Worm (Caenorhabditis elegans): Measurements from ENCODE around the gene Y62H9A.14.

The Y62H9A.14 gene

ce11 chrX:11872210-11872609 is 48.8 kb upstream of the Y62H9A.14 start (continued):
- no peak for TF ChIP-seq ceh-20 (GFP tag; IDR thresholded peaks at IDR 0.05)
- no peak for TF ChIP-seq ztf-11 (tag; optimal IDR thresholded peaks at IDR 0.05)
- TF ChIP-seq nhr-111 (GFP tag; optimal IDR thresholded peaks at IDR 0.05) = peak; percentile 27
- no peak for TF ChIP-seq nhr-77 (tag; optimal IDR thresholded peaks at IDR 0.05)
- 0 out of 2 replicates have a peak, but pooled peaks have one; percentile 44 for TF ChIP-seq dmd-9 (GFP tag; IDR thresholded peaks at IDR 0.05)
- peak; percentile 71; the same call in 1 of the 2 replicates for TF ChIP-seq mdt-29 (GFP tag; IDR thresholded peaks at IDR 0.05)
- no peak for TF ChIP-seq zfp-2 (tag; optimal IDR thresholded peaks at IDR 0.05)
- peak; percentile 56 for TF ChIP-seq dmd-6 (GFP tag; IDR thresholded peaks at IDR 0.05)
- TF ChIP-seq fkh-10 (GFP tag; optimal IDR thresholded peaks at IDR 0.05) = no peak
- TF ChIP-seq nhr-42 (GFP tag; IDR thresholded peaks at IDR 0.05) = peak; percentile 84
- TF ChIP-seq ZK546.5 (tag; optimal IDR thresholded peaks at IDR 0.05) = no peak
- TF ChIP-seq nhr-6 (tag; optimal IDR thresholded peaks at IDR 0.05) = no peak
- no peak for TF ChIP-seq jun-1 (tag; optimal IDR thresholded peaks at IDR 0.05)
- peak; percentile 19 for TF ChIP-seq hlh-11 (tag; optimal IDR thresholded peaks at IDR 0.05)
- no peak for TF ChIP-seq F49E8.2 (tag; optimal IDR thresholded peaks at IDR 0.05; ENCODE audit: borderline replicate concordance)
- TF ChIP-seq duxl-1 (tag; optimal IDR thresholded peaks at IDR 0.05; ENCODE audit: poor library complexity) = no peak
- TF ChIP-seq Y48G9A.11 (GFP tag; IDR thresholded peaks at IDR 0.05) = no peak
- peak; percentile 6 for TF ChIP-seq spr-3 (GFP tag; optimal IDR thresholded peaks at IDR 0.05)
- peak; percentile 70 for TF ChIP-seq tra-1 (GFP tag; IDR thresholded peaks at IDR 0.05)
- TF ChIP-seq nhr-10 (tag; optimal IDR thresholded peaks at IDR 0.05) = no peak
- no peak for TF ChIP-seq saeg-2 (GFP tag; IDR thresholded peaks at IDR 0.05)
- no peak for TF ChIP-seq T26A8.4 (GFP tag; IDR thresholded peaks at IDR 0.05)
- TF ChIP-seq T20F7.1 (GFP tag; optimal IDR thresholded peaks at IDR 0.05) = no peak
- 0 out of 2 replicates have a peak, but pooled peaks have one; percentile 61 for TF ChIP-seq dmd-8 (GFP tag; IDR thresholded peaks at IDR 0.05)
- TF ChIP-seq mxl-3 (GFP tag; optimal IDR thresholded peaks at IDR 0.05) = peak; percentile 31
- TF ChIP-seq unc-39 (tag; optimal IDR thresholded peaks at IDR 0.05) = no peak
- no peak; the same call in none of the 2 replicates for TF ChIP-seq egl-43 (GFP tag; IDR thresholded peaks at IDR 0.05)
- TF ChIP-seq nhr-102 (tag; optimal IDR thresholded peaks at IDR 0.05) = no peak
- TF ChIP-seq lir-3 (tag; optimal IDR thresholded peaks at IDR 0.05) = no peak
- no peak for TF ChIP-seq F10B5.3 (tag; optimal IDR thresholded peaks at IDR 0.05)
- TF ChIP-seq nhr-48 (tag; optimal IDR thresholded peaks at IDR 0.05) = peak; percentile 44
- TF ChIP-seq mdl-1 (tag; optimal IDR thresholded peaks at IDR 0.05) = no peak
- TF ChIP-seq Y105C5A.15 (GFP tag; IDR thresholded peaks at IDR 0.05) = no peak
- TF ChIP-seq mxl-2 (GFP tag; conservative IDR thresholded peaks at IDR 0.05) = no peak
- no peak for TF ChIP-seq tag-97 (GFP tag; IDR thresholded peaks at IDR 0.05)
- no peak for TF ChIP-seq zip-2 (tag; optimal IDR thresholded peaks at IDR 0.05)
- TF ChIP-seq zag-1 (tag; optimal IDR thresholded peaks at IDR 0.05) = no peak
- TF ChIP-seq lsy-2 (tag; optimal IDR thresholded peaks at IDR 0.05) = no peak
- TF ChIP-seq lin-39 (tag; optimal IDR thresholded peaks at IDR 0.05) = no peak
- TF ChIP-seq unc-62 (GFP tag; optimal IDR thresholded peaks at IDR 0.05 in 1 of 2) = peak in 1 of 2 experiments; percentile 18
- no peak for TF ChIP-seq unc-62 (tag; optimal IDR thresholded peaks at IDR 0.05)
- peak; percentile 32; the same call in 1 of the 2 replicates for TF ChIP-seq nhr-41 (GFP tag; IDR thresholded peaks at IDR 0.05)
- TF ChIP-seq F26F4.8 (GFP tag; conservative IDR thresholded peaks at IDR 0.05) = peak; percentile 38; the same call in 1 of the 2 replicates
- no peak for TF ChIP-seq nhr-28 (tag; optimal IDR thresholded peaks at IDR 0.05)
- TF ChIP-seq cey-2 (tag; optimal IDR thresholded peaks at IDR 0.05; ENCODE audit: borderline replicate concordance, insufficient read depth) = no peak
- TF ChIP-seq hlh-30 (tag; optimal IDR thresholded peaks at IDR 0.05; ENCODE audit: insufficient read depth) = no peak
- TF ChIP-seq pha-4 (GFP tag; IDR thresholded peaks at IDR 0.05) = no peak
- no peak for TF ChIP-seq pha-4 (tag; optimal IDR thresholded peaks at IDR 0.05)
- no peak for TF ChIP-seq lin-13 (GFP tag; optimal IDR thresholded peaks at IDR 0.05)
- no peak for TF ChIP-seq hif-1 (tag; optimal IDR thresholded peaks at IDR 0.05)

Measured in whole organism, L4 larva.